Worm (Caenorhabditis elegans) whole organism, L1 larva: Measurements from ENCODE around the gene fbxa-127.

ENCODE experiments used
- C16A3.4 ChIP-seq: fragments of 150-350 bp; optimal IDR thresholded peaks from 2 replicates; lab custom pipeline; 2014; ENCODE audit warnings: missing biosample characterization, missing genetic modification characterization
- C34B4.2 ChIP-seq: sonication (generic microtip); optimal IDR thresholded peaks from 2 replicates; lab custom pipeline; 2017; ENCODE audit warnings: mild to moderate bottlenecking, missing genetic modification characterization, missing compliant biosample characterization
- Y116A8C.19 ChIP-seq: sonication (generic microtip); optimal IDR thresholded peaks from 2 replicates; lab custom pipeline; 2016; ENCODE audit warnings: missing compliant biosample characterization, missing genetic modification characterization, borderline replicate concordance
- aha-1 ChIP-seq: fragments of 150-350 bp; optimal IDR thresholded peaks from 2 replicates; lab custom pipeline; 2014; ENCODE audit warnings: missing biosample characterization, missing genetic modification characterization
- aly-2 ChIP-seq: fragments of 150-350 bp; optimal IDR thresholded peaks from 2 replicates; lab custom pipeline; 2014; ENCODE audit warnings: missing biosample characterization, missing genetic modification characterization
- blmp-1 ChIP-seq: fragments of 150-350 bp; optimal IDR thresholded peaks from 2 replicates; lab custom pipeline; 2014; ENCODE audit warnings: missing biosample characterization, missing genetic modification characterization
- ceh-88 ChIP-seq: fragments of 200-800 bp; sonication (Bioruptor generic); IDR thresholded peaks from 2 replicates; pipeline ENCODE4 v1.3.6; 2022; ENCODE audit warnings: missing genetic modification characterization, missing compliant biosample characterization
- egl-27 ChIP-seq, 2 experiments: fragments of 150-350 bp in 1 of 2; sonication (generic microtip); optimal IDR thresholded peaks; 3 replicates each; lab custom pipeline; 2017 to 2018; ENCODE audit warnings: missing biosample characterization in 2 of 2, missing genetic modification characterization in 2 of 2, missing genetic modification reagents in 2 of 2
- ets-5 ChIP-seq: fragments of 200-800 bp; sonication (Bioruptor generic); IDR thresholded peaks from 2 replicates; pipeline ENCODE4 v1.3.6; 2022; ENCODE audit warnings: missing genetic modification characterization, missing compliant biosample characterization
- fkh-10 ChIP-seq: sonication (generic microtip); optimal IDR thresholded peaks from 2 replicates; lab custom pipeline; 2017; ENCODE audit warnings: missing biosample characterization, missing genetic modification reagents, missing genetic modification characterization
- fkh-8 ChIP-seq: sonication (generic microtip); optimal IDR thresholded peaks from 2 replicates; lab custom pipeline; 2016; ENCODE audit warnings: mild to moderate bottlenecking, missing genetic modification characterization, missing compliant biosample characterization
- fos-1 ChIP-seq: fragments of 150-350 bp; optimal IDR thresholded peaks from 2 replicates; lab custom pipeline; 2014; ENCODE audit warnings: missing biosample characterization, missing genetic modification characterization
- grh-1 ChIP-seq: fragments of 200-800 bp; sonication (Bioruptor generic); IDR thresholded peaks from 2 replicates; pipeline ENCODE4 v1.3.6; 2022; ENCODE audit warnings: missing genetic modification reagents, missing genetic modification characterization, missing compliant biosample characterization
- isw-1 ChIP-seq: fragments of 200-800 bp; sonication (Bioruptor generic); IDR thresholded peaks from 2 replicates; pipeline ENCODE4 v1.3.6; 2022; ENCODE audit warnings: missing genetic modification characterization, missing compliant biosample characterization
- lin-13 ChIP-seq: fragments of 150-350 bp; optimal IDR thresholded peaks from 2 replicates; lab custom pipeline; 2014; ENCODE audit warnings: missing biosample characterization, missing genetic modification reagents, missing genetic modification characterization
- mdl-1 ChIP-seq, 2 experiments: fragments of 150-350 bp; optimal IDR thresholded peaks; 2 replicates each; lab custom pipeline; 2014 to 2017; ENCODE audit warnings: missing biosample characterization in 2 of 2, missing genetic modification characterization in 2 of 2, inconsistent platforms in 1 of 2
- nhr-11 ChIP-seq: fragments of 150-350 bp; optimal IDR thresholded peaks from 2 replicates; lab custom pipeline; 2014; ENCODE audit warnings: missing biosample characterization, missing genetic modification characterization
- nhr-19 ChIP-seq: fragments of 200-800 bp; sonication (Bioruptor generic); conservative IDR thresholded peaks from 2 replicates; pipeline ENCODE4 v1.3.6; 2022; ENCODE audit warnings: missing genetic modification characterization, missing compliant biosample characterization
- pax-3 ChIP-seq: fragments of 200-800 bp; sonication (Bioruptor generic); optimal IDR thresholded peaks from 2 replicates; lab custom pipeline; 2018; ENCODE audit warnings: mild to moderate bottlenecking, missing genetic modification characterization, moderate library complexity, missing compliant biosample characterization
- rnt-1 ChIP-seq: sonication (generic microtip); optimal IDR thresholded peaks from 2 replicates; lab custom pipeline; 2016; ENCODE audit warnings: mild to moderate bottlenecking, missing genetic modification characterization, moderate library complexity, missing compliant biosample characterization
- sptf-1 ChIP-seq: fragments of 150-350 bp; optimal IDR thresholded peaks from 2 replicates; lab custom pipeline; 2014; ENCODE audit warnings: missing biosample characterization, missing genetic modification characterization
- unc-62 ChIP-seq: fragments of 150-350 bp; optimal IDR thresholded peaks from 2 replicates; lab custom pipeline; 2014; ENCODE audit warnings: missing biosample characterization, missing genetic modification reagents, missing genetic modification characterization
- ztf-11 ChIP-seq, 2 experiments: sonication (generic microtip); optimal IDR thresholded peaks; 2 replicates each; lab custom pipeline; 2016 to 2017; ENCODE audit warnings: missing genetic modification characterization in 2 of 2, missing biosample characterization in 1 of 2, missing compliant biosample characterization in 1 of 2
- ztf-4 ChIP-seq: fragments of 150-350 bp; optimal IDR thresholded peaks from 2 replicates; lab custom pipeline; 2014; ENCODE audit warnings: missing biosample characterization, missing genetic modification characterization

Gene fbxa-127

DNA sequence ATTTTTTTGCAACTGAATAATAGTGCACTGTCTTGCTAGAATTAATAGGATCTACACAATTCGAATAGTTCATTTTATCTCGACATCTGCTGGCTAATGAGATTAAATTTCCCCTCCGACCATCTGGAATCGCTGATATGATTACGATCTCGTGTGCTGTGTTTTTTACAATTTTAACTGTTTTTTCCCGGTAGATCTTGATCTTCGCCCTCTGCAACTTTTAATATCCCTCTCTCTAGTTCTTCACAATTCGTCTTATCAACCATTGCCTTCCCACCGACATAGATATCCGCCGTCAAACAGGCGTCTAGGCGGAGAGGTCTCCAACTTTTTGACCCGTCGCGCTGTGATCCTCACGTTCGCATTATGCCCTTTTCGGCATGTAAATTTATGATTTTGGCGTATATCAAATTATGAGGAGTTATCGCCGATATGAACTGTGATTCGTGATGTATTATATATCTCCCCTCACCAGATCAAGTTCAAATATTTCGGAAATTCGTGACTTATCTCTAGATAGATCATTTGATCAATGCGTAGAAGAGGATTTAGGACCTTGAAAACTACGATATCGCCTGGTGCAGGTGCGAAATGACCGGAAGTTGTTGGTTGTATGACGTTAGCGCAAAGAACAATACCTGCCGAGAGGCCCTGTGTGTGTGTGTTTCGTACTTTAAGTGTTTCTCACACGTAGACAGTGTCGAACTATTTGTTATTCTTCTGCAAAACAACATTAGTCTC is 50.2 kb downstream of the fbxa-127 start (continued):
- no peak for TF ChIP-seq aha-1 (tag; lab: Kevin White, UChicago)
- no peak for TF ChIP-seq nhr-11 (tag; lab: Kevin White, UChicago)
- TF ChIP-seq fkh-8 (tag; lab: Kevin White, UChicago): no peak
- TF ChIP-seq C34B4.2 (tag; lab: Kevin White, UChicago): no peak
- no peak for TF ChIP-seq ztf-11 (tag; optimal IDR thresholded peaks at IDR 0.05; lab: Kevin White, UChicago)
- no peak for TF ChIP-seq fos-1 (tag; lab: Kevin White, UChicago)
- no peak for TF ChIP-seq lin-13
- TF ChIP-seq sptf-1 (tag; lab: Kevin White, UChicago): no peak
- TF ChIP-seq isw-1: no peak
- no peak for TF ChIP-seq ets-5 (GFP tag; lab: Robert Waterston, UW)
- TF ChIP-seq Y116A8C.19 (tag; lab: Kevin White, UChicago): no peak
- peak; percentile 53 for TF ChIP-seq blmp-1
- no peak for TF ChIP-seq ceh-88
- no peak; the same call in 1 of the 2 replicates for TF ChIP-seq grh-1 (GFP tag; lab: Robert Waterston, UW)
- no peak for TF ChIP-seq mdl-1 (tag; optimal IDR thresholded peaks at IDR 0.05; lab: Kevin White, UChicago)

ce11 chrV:16779281-16779597 is 50.7 kb downstream of the fbxa-127 start:
- TF ChIP-seq C16A3.4: no peak
- TF ChIP-seq fkh-10 (GFP tag; lab: Kevin White, UChicago): no peak
- no peak for TF ChIP-seq egl-27 (tag; optimal IDR thresholded peaks at IDR 0.05; lab: Kevin White, UChicago)
- TF ChIP-seq unc-62 (GFP tag; lab: Kevin White, UChicago): no peak
- no peak for TF ChIP-seq rnt-1
- TF ChIP-seq nhr-19 (GFP tag; lab: Robert Waterston, UW): no peak
- no peak for TF ChIP-seq ztf-4
- no peak for TF ChIP-seq aly-2 (tag; lab: Kevin White, UChicago)
- no peak for TF ChIP-seq pax-3 (tag; lab: Kevin White, UChicago)
